Worm (Caenorhabditis elegans): ENCODE data around the gene K07C11.8.

ce11 chrV:8263466-8263865, 45.8 kb upstream of the K07C11.8 start, which contains the start of gene C16D9.8:
- TF ChIP-seq klf-2 (GFP tag; conservative IDR thresholded peaks at IDR 0.05) (no peak), ztf-29 (GFP tag; IDR thresholded peaks at IDR 0.05) (no peak), flt-1 (GFP tag; IDR thresholded peaks at IDR 0.05) (no peak), T22C8.4 (GFP tag; IDR thresholded peaks at IDR 0.05) (no peak)
